2 worm cellular contexts compared by ENCODE assay signal in the genomic region with DNA sequence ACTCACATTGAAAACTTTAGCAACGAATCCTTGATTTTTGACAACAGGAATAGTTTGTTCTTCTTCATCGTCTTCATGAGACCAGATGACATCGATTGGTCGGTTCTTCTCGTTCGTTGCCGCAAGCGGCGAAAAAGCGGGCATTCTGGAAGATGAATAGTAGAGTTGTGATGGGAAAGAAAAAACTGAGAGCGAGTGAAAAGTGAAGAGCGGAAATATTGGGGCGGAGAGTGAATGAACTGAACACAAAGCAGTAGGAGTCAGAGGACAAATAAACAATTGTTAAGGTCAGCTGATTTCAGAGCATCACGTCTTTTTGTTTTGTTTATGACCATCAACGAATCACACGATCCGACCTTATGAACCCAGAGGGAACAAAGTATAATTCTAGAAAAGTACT.
TF ChIP-seq lines count a peak whose summit lies in the region.

A gene (minus strand): TSS at position 145 of the 400 bp plus-strand sequence.

TF ChIP-seq in whole organism, L1 larva, 84 proteins besides CTCF, POLR2A, EP300 and RAD21 (continued from another document):
- TF ChIP-seq nhr-19 (GFP tag; conservative IDR thresholded peaks at IDR 0.05; lab: Robert Waterston, UW) = peak; percentile 36
TF ChIP-seq in whole organism, L1 larva: peak in this region for 8.

TF ChIP-seq in whole organism, L2 larva, 48 proteins besides CTCF, POLR2A, EP300 and RAD21 (continued from another document):
- TF ChIP-seq nhr-6 (tag; optimal IDR thresholded peaks at IDR 0.05; lab: Kevin White, UChicago) (no peak), aly-2 (tag; optimal IDR thresholded peaks at IDR 0.05; lab: Kevin White, UChicago) (no peak), ztf-4 (tag; optimal IDR thresholded peaks at IDR 0.05; lab: Kevin White, UChicago) (no peak)
